Fruit fly (Drosophila melanogaster): ENCODE results near the gene ash2.

DNA sequence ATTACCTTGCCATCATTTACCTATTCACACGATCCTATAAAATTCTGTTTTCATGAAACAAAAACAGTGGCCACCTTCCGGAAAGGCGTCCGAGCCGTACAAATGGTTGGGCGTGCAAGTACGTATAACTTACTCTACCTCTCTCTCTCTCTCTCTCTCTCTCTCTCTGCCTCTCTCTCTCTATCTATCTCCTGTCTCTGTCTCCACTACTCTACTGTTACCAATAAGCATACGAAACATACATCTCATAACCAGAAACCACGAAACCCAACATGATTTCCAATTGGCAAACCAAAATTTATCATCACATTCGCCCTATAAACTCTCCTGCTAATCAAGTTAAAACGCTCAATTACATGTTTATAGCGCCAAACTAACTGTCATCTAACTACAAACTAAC lies 49.4 kb downstream of the ash2 start:
- no peak for TF ChIP-seq bab1 (GFP tag; optimal IDR thresholded peaks at IDR 0.05)
- no peak for TF ChIP-seq cnc (optimal IDR thresholded peaks at IDR 0.05)
- TF ChIP-seq CG14711 (tag; optimal IDR thresholded peaks at IDR 0.05), result no peak
- no peak for TF ChIP-seq kay (GFP tag; ENCODE audit: borderline replicate concordance)
- TF ChIP-seq CG11617 (GFP tag; optimal IDR thresholded peaks at IDR 0.05), result no peak
- TF ChIP-seq CG7045 (GFP tag; optimal IDR thresholded peaks at IDR 0.05), result no peak
- no peak for TF ChIP-seq ovo (GFP tag; optimal IDR thresholded peaks at IDR 0.05)
- TF ChIP-seq Hr96 (GFP tag; optimal IDR thresholded peaks at IDR 0.05), result no peak
- TF ChIP-seq tj (GFP tag; optimal IDR thresholded peaks at IDR 0.05), result no peak
- TF ChIP-seq CG1620 (GFP tag; optimal IDR thresholded peaks at IDR 0.05), result no peak
